Fruit fly (Drosophila melanogaster) whole organism, embryonic: Measurements from ENCODE around the gene puc.

ENCODE experiments used
- Antp ChIP-seq: fragments of 200-800 bp; sonication (Bioruptor generic); optimal IDR thresholded peaks from 3 replicates; lab custom pipeline; 2016; ENCODE audit warnings: missing biosample characterization, missing genetic modification characterization
- B-H2 ChIP-seq: fragments of 200-800 bp; sonication (Bioruptor generic); optimal IDR thresholded peaks from 2 replicates; lab custom pipeline; 2018; ENCODE audit warnings: missing biosample characterization, mild to moderate bottlenecking, missing genetic modification characterization
- CG12769 ChIP-seq: fragments of 200-800 bp; sonication (Bioruptor generic); optimal IDR thresholded peaks from 2 replicates; lab custom pipeline; 2019; ENCODE audit warnings: missing biosample characterization, mild to moderate bottlenecking, missing genetic modification characterization, moderate library complexity
- CG14014 ChIP-seq: fragments of 200-800 bp; sonication (Bioruptor generic); IDR thresholded peaks from 2 replicates; pipeline ENCODE4 v1.3.6; 2022; ENCODE audit warnings: missing biosample characterization, missing genetic modification characterization
- CG1603 ChIP-seq: fragments of 200-800 bp; sonication (Bioruptor generic); optimal IDR thresholded peaks from 2 replicates; lab custom pipeline; 2019; ENCODE audit warnings: missing biosample characterization, mild to moderate bottlenecking, missing genetic modification characterization, moderate library complexity
- CG17328 ChIP-seq: fragments of 200-800 bp; sonication (Bioruptor generic); IDR thresholded peaks from 2 replicates; pipeline ENCODE4 v1.3.6; 2022; ENCODE audit warnings: missing biosample characterization, missing genetic modification characterization
- CG17829 ChIP-seq: fragments of 200-800 bp; optimal IDR thresholded peaks from 2 replicates; lab custom pipeline; 2019; ENCODE audit warnings: missing biosample characterization, mild to moderate bottlenecking, missing genetic modification characterization, moderate library complexity
- CG18476 ChIP-seq: fragments of 200-800 bp; sonication (Bioruptor generic); optimal IDR thresholded peaks from 2 replicates; lab custom pipeline; 2016; ENCODE audit warnings: missing biosample characterization, mild to moderate bottlenecking, missing genetic modification characterization
- CG18599 ChIP-seq: fragments of 200-800 bp; sonication (Bioruptor generic); optimal IDR thresholded peaks from 3 replicates; lab custom pipeline; 2017; ENCODE audit warnings: missing biosample characterization, missing genetic modification characterization, mild to moderate bottlenecking, moderate library complexity, missing genetic modification reagents
- CG2116 ChIP-seq: fragments of 200-800 bp; sonication (Bioruptor generic); optimal IDR thresholded peaks from 3 replicates; lab custom pipeline; 2018; ENCODE audit warnings: missing biosample characterization, mild to moderate bottlenecking, missing genetic modification characterization
- CG31441 ChIP-seq: fragments of 200-800 bp; sonication (Bioruptor generic); IDR thresholded peaks from 2 replicates; pipeline ENCODE4 v1.3.6; 2022; ENCODE audit warnings: missing biosample characterization, missing genetic modification characterization
- CG33557 ChIP-seq: fragments of 200-800 bp; sonication (Bioruptor generic); optimal IDR thresholded peaks from 2 replicates; lab custom pipeline; 2019; ENCODE audit warnings: missing biosample characterization, mild to moderate bottlenecking, missing genetic modification characterization, moderate library complexity
- CG3407 ChIP-seq: fragments of 200-800 bp; sonication (Bioruptor generic); optimal IDR thresholded peaks from 2 replicates; lab custom pipeline; 2018; ENCODE audit warnings: missing biosample characterization, mild to moderate bottlenecking, missing genetic modification characterization
- CG6175 ChIP-seq: fragments of 200-800 bp; sonication (Bioruptor generic); IDR thresholded peaks from 3 replicates; pipeline ENCODE4 v1.3.6; 2022; ENCODE audit warnings: missing biosample characterization, missing genetic modification characterization
- CG6654 ChIP-seq: fragments of 200-800 bp; sonication (Bioruptor generic); optimal IDR thresholded peaks from 2 replicates; lab custom pipeline; 2017; ENCODE audit warnings: missing biosample characterization, mild to moderate bottlenecking, missing genetic modification characterization
- CG7271 ChIP-seq: fragments of 200-800 bp; sonication (Bioruptor generic); optimal IDR thresholded peaks from 2 replicates; lab custom pipeline; 2018; ENCODE audit warnings: missing biosample characterization, mild to moderate bottlenecking, missing genetic modification characterization, moderate library complexity
- CG7987 ChIP-seq: fragments of 200-800 bp; sonication (Bioruptor generic); optimal IDR thresholded peaks from 2 replicates; lab custom pipeline; 2018; ENCODE audit warnings: missing biosample characterization, mild to moderate bottlenecking, missing genetic modification characterization, moderate library complexity
- CG9609 ChIP-seq: fragments of 200-800 bp; sonication (Bioruptor generic); optimal IDR thresholded peaks from 3 replicates; lab custom pipeline; 2016; ENCODE audit warnings: missing biosample characterization, missing genetic modification characterization
- D ChIP-seq, 2 experiments: fragments of 200-800 bp in 1 of 2; fragments of >200 bp in 1 of 2; sonication (Bioruptor generic) in 1 of 2; optimal IDR thresholded peaks; 2 replicates in 1 of 2; 3 replicates in 1 of 2; lab custom pipeline; 2017; ENCODE audit warnings: mild to moderate bottlenecking in 1 of 2, missing biosample characterization in 1 of 2, missing genetic modification characterization in 1 of 2, missing genetic modification reagents in 1 of 2
- Dad ChIP-seq: fragments of 200-800 bp; sonication (Bioruptor generic); optimal IDR thresholded peaks from 3 replicates; lab custom pipeline; 2016; ENCODE audit warnings: missing biosample characterization, missing genetic modification characterization
- Dek ChIP-seq: fragments of 200-800 bp; sonication (Bioruptor generic); optimal IDR thresholded peaks from 3 replicates; lab custom pipeline; 2019; ENCODE audit warnings: missing biosample characterization, mild to moderate bottlenecking, missing genetic modification characterization, moderate library complexity
- Dip3 ChIP-seq: fragments of 200-800 bp; sonication (Bioruptor generic); optimal IDR thresholded peaks from 3 replicates; lab custom pipeline; 2016; ENCODE audit warnings: missing biosample characterization, missing genetic modification characterization
- Dref ChIP-seq: fragments of 200-800 bp; sonication (Bioruptor generic); IDR thresholded peaks from 2 replicates; pipeline ENCODE4 v1.3.6; 2022; ENCODE audit warnings: missing biosample characterization, missing genetic modification characterization
- HLH4C ChIP-seq: fragments of 200-800 bp; sonication (Bioruptor generic); IDR thresholded peaks from 3 replicates; pipeline ENCODE4 v1.3.6; 2022; ENCODE audit warnings: missing biosample characterization, missing genetic modification characterization; ENCODE audit not compliant: partially characterized antibody
- HmgD ChIP-seq: fragments of 200-800 bp; sonication (Bioruptor generic); optimal IDR thresholded peaks from 3 replicates; lab custom pipeline; 2016; ENCODE audit warnings: missing biosample characterization, missing genetic modification characterization
- Jarid2 ChIP-seq: fragments of 200-800 bp; sonication (Bioruptor generic); optimal IDR thresholded peaks from 3 replicates; lab custom pipeline; 2017; ENCODE audit warnings: mild to moderate bottlenecking, missing biosample characterization, missing genetic modification reagents, missing genetic modification characterization
- Max ChIP-seq: fragments of 200-800 bp; sonication (Bioruptor generic); optimal IDR thresholded peaks from 2 replicates; lab custom pipeline; 2016; ENCODE audit warnings: missing biosample characterization, mild to moderate bottlenecking, missing genetic modification characterization
- Nf-YC ChIP-seq: fragments of 200-800 bp; optimal IDR thresholded peaks from 3 replicates; lab custom pipeline; 2019; ENCODE audit warnings: missing biosample characterization, mild to moderate bottlenecking, missing genetic modification characterization, moderate library complexity
- ap ChIP-seq: fragments of 200-800 bp; sonication (Bioruptor generic); IDR thresholded peaks from 2 replicates; pipeline ENCODE4 v1.3.6; 2022; ENCODE audit warnings: missing biosample characterization, missing genetic modification characterization
- ato ChIP-seq: fragments of 200-800 bp; sonication (Bioruptor generic); IDR thresholded peaks from 2 replicates; pipeline ENCODE4 v1.3.6; 2022; ENCODE audit warnings: missing biosample characterization, missing genetic modification characterization; ENCODE audit not compliant: partially characterized antibody
- btn ChIP-seq: fragments of 200-800 bp; sonication (Bioruptor generic); optimal IDR thresholded peaks from 2 replicates; lab custom pipeline; 2016; ENCODE audit warnings: missing biosample characterization, missing genetic modification characterization
- cas ChIP-seq: fragments of 200-800 bp; sonication (Bioruptor generic); IDR thresholded peaks from 2 replicates; pipeline ENCODE4 v1.3.6; 2022; ENCODE audit warnings: missing biosample characterization, missing genetic modification characterization
- ems ChIP-seq: fragments of 200-800 bp; sonication (Bioruptor generic); optimal IDR thresholded peaks from 3 replicates; lab custom pipeline; 2016; ENCODE audit warnings: missing biosample characterization, missing genetic modification characterization
- esg ChIP-seq: fragments of 200-800 bp; sonication (Bioruptor generic); conservative IDR thresholded peaks from 2 replicates; pipeline ENCODE4 v1.3.6; 2022; ENCODE audit warnings: missing biosample characterization, missing genetic modification characterization
- gsb ChIP-seq: fragments of 200-800 bp; sonication (Bioruptor generic); IDR thresholded peaks from 2 replicates; pipeline ENCODE4 v1.3.6; 2022; ENCODE audit warnings: missing biosample characterization, missing genetic modification characterization
- kni ChIP-seq: fragments of 200-800 bp; sonication (Bioruptor generic); optimal IDR thresholded peaks from 3 replicates; lab custom pipeline; 2017; ENCODE audit warnings: mild to moderate bottlenecking, missing biosample characterization, missing genetic modification reagents, missing genetic modification characterization
- mam ChIP-seq: fragments of 200-800 bp; sonication (Bioruptor generic); optimal IDR thresholded peaks from 3 replicates; lab custom pipeline; 2016; ENCODE audit warnings: missing biosample characterization, missing genetic modification characterization
- nerfin-2 ChIP-seq: fragments of 200-800 bp; sonication (Bioruptor generic); IDR thresholded peaks from 2 replicates; pipeline ENCODE4 v1.3.6; 2022; ENCODE audit warnings: missing biosample characterization, missing genetic modification characterization; ENCODE audit not compliant: partially characterized antibody
- pnt ChIP-seq: fragments of 200-800 bp; sonication (Bioruptor generic); optimal IDR thresholded peaks from 3 replicates; lab custom pipeline; 2016; ENCODE audit warnings: missing biosample characterization, missing genetic modification characterization
- prd ChIP-seq, 3 experiments: fragments of >200 bp in 2 of 3; fragments of 200-800 bp in 1 of 3; sonication (Bioruptor generic) in 1 of 3; optimal IDR thresholded peaks in 2 of 3; IDR thresholded peaks in 1 of 3; 2 replicates in 2 of 3; 3 replicates in 1 of 3; pipeline versions ENCODE4 v1.3.6 to Lab custom; 2017 to 2022; ENCODE audit warnings: missing biosample characterization in 1 of 3, missing genetic modification characterization in 1 of 3
- pros ChIP-seq: fragments of 200-800 bp; sonication (Bioruptor generic); optimal IDR thresholded peaks from 3 replicates; lab custom pipeline; 2019; ENCODE audit warnings: missing biosample characterization, mild to moderate bottlenecking, missing genetic modification characterization, moderate library complexity
- ro ChIP-seq: fragments of 200-800 bp; sonication (Bioruptor generic); IDR thresholded peaks from 2 replicates; pipeline ENCODE4 v1.3.6; 2022; ENCODE audit warnings: missing biosample characterization, missing genetic modification characterization
- row ChIP-seq: fragments of 200-800 bp; sonication (Bioruptor generic); IDR thresholded peaks from 3 replicates; pipeline ENCODE4 v1.3.6; 2022; ENCODE audit warnings: missing biosample characterization, missing genetic modification characterization
- slbo ChIP-seq: fragments of 200-800 bp; sonication (Bioruptor generic); IDR thresholded peaks from 2 replicates; pipeline ENCODE4 v1.3.6; 2022; ENCODE audit warnings: missing biosample characterization, missing genetic modification characterization
- stwl ChIP-seq: fragments of 200-800 bp; sonication (Bioruptor generic); optimal IDR thresholded peaks from 3 replicates; lab custom pipeline; 2018; ENCODE audit warnings: missing biosample characterization, mild to moderate bottlenecking, missing genetic modification characterization, moderate library complexity
- tll ChIP-seq, 2 experiments: fragments of 200-800 bp in 1 of 2; fragments of >200 bp in 1 of 2; sonication (Bioruptor generic) in 1 of 2; optimal IDR thresholded peaks; 2 replicates each; lab custom pipeline; 2017 to 2019; ENCODE audit warnings: missing biosample characterization in 2 of 2, missing genetic modification characterization in 2 of 2, mild to moderate bottlenecking in 1 of 2, moderate library complexity in 1 of 2
- usp ChIP-seq: fragments of >200 bp; optimal IDR thresholded peaks from 2 replicates; lab custom pipeline; 2017; ENCODE audit warnings: missing biosample characterization, missing genetic modification characterization
- zfh2 ChIP-seq: fragments of 200-800 bp; sonication (Bioruptor generic); optimal IDR thresholded peaks from 2 replicates; lab custom pipeline; 2016; ENCODE audit warnings: missing biosample characterization, missing genetic modification characterization

puc gene

DNA sequence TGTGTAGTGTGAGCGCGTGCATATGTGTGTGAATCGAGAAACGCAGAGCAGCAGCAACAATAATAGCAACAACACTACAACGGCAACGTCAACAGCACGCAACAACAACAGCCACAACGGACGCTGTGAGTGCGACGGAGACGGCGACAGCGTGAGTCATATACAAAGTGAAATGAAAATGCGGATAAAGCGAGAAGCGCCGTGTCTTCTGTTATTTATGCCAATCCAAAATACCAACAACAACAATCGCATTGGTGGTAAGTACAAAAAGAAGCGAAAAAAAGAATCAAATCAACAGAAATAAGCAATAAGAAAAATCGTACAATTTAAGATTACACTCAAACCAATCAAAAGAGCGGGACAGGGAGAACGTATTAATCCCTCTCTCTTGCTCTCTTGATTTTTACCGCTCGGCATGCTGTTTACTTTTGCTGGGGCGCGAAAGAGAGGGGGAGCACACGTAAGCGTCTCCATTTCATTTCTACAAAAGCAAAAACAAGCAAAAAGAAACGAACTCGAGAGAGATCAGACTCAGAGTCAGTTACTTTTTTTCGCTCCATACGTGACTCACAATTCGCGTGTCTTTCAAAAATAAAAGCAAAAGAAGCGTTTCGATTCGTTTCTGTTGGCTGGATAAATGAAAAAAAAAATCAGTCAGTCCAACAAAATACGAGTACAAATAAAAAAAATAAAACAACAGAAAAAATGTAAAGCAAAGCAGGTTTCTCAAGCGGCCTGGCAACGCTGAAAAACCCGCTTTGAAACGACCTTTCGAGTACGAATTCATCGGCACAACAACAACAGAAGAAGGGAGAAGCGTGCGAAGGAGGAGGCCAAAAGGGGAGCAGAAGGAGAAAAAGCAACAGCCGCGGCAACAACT lies 947 bp downstream of the puc start (continued):
- TF ChIP-seq btn (GFP tag; lab: Kevin White, UChicago) (no peak), CG6654 (GFP tag; lab: Kevin White, UChicago) (no peak), Antp (GFP tag; lab: Kevin White, UChicago) (no peak), CG3407 (GFP tag; lab: Kevin White, UChicago) (no peak), gsb (GFP tag; lab: Robert Waterston, UW) (no peak), CG9609 (GFP tag; lab: Kevin White, UChicago) (no peak), CG7271 (tag; lab: Kevin White, UChicago) (no peak), CG12769 (tag; lab: Kevin White, UChicago) (peak; percentile 36), B-H2 (peak; percentile 15), CG2116 (GFP tag; lab: Kevin White, UChicago) (no peak), ap (GFP tag; lab: Robert Waterston, UW) (no peak), CG1603 (tag; lab: Kevin White, UChicago) (no peak), slbo (no peak), Dref (GFP tag; lab: Robert Waterston, UW) (no peak), Dad (GFP tag; lab: Kevin White, UChicago) (no peak), cas (GFP tag; lab: Robert Waterston, UW) (no peak), esg (GFP tag; lab: Robert Waterston, UW) (no peak), CG14014 (no peak), stwl (no peak), Dip3 (GFP tag; lab: Kevin White, UChicago) (no peak), ato (GFP tag; lab: Robert Waterston, UW) (no peak), row (GFP tag; lab: Robert Waterston, UW) (no peak), CG31441 (GFP tag; lab: Robert Waterston, UW) (no peak), CG6175 (GFP tag; lab: Robert Waterston, UW) (no peak), CG18599 (GFP tag; lab: Kevin White, UChicago) (no peak), nerfin-2 (no peak), CG18476 (GFP tag; lab: Kevin White, UChicago) (no peak), Max (no peak), ro (GFP tag; lab: Robert Waterston, UW) (no peak), HmgD (GFP tag; lab: Kevin White, UChicago) (no peak), CG33557 (GFP tag; lab: Kevin White, UChicago) (no peak), usp (GFP tag; lab: Kevin White, UChicago) (no peak), Dek (tag; lab: Kevin White, UChicago) (peak; percentile 0), CG17328 (no peak), pnt (GFP tag; lab: Kevin White, UChicago) (no peak), pros (GFP tag; lab: Kevin White, UChicago) (peak; percentile 69), kni (GFP tag; lab: Kevin White, UChicago) (peak; percentile 15), zfh2 (GFP tag; lab: Kevin White, UChicago) (no peak), mam (GFP tag; lab: Kevin White, UChicago) (no peak), ems (GFP tag; lab: Kevin White, UChicago) (no peak), Jarid2 (no peak), CG7987 (GFP tag; lab: Kevin White, UChicago) (peak; percentile 1), D (optimal IDR thresholded peaks at IDR 0.05; lab: Kevin White, UChicago) (no peak), D (GFP tag; optimal IDR thresholded peaks at IDR 0.05; lab: Kevin White, UChicago) (no peak), HLH4C (no peak), prd (optimal IDR thresholded peaks at IDR 0.05; lab: Kevin White, UChicago) (no peak), prd (GFP tag; IDR thresholded peaks at IDR 0.05; lab: Robert Waterston, UW) (no peak), Nf-YC (tag; lab: Kevin White, UChicago) (peak; percentile 71), tll (GFP tag; optimal IDR thresholded peaks at IDR 0.05; lab: Kevin White, UChicago) (peak; percentile 15 to 66), CG17829 (peak; percentile 18)
